Fruit fly (Drosophila melanogaster) whole organism, prepupa: ENCODE results near the gene CG42752.

Source experiments
- CG10631 ChIP-seq: fragments of 200-800 bp; sonication (Bioruptor generic); optimal IDR thresholded peaks from 2 replicates; lab custom pipeline; 2016; ENCODE audit warnings: missing biosample characterization, missing genetic modification characterization
- CG11762 ChIP-seq: fragments of 200-800 bp; sonication (Bioruptor generic); optimal IDR thresholded peaks from 3 replicates; lab custom pipeline; 2016; ENCODE audit warnings: missing biosample characterization, missing genetic modification characterization; ENCODE audit not compliant: insufficient read depth
- CG11902 ChIP-seq: fragments of 200-800 bp; sonication (Bioruptor generic); optimal IDR thresholded peaks from 3 replicates; lab custom pipeline; 2016; ENCODE audit warnings: missing biosample characterization, missing genetic modification characterization
- CG15336 ChIP-seq: fragments of 200-800 bp; sonication (Bioruptor generic); IDR thresholded peaks from 2 replicates; pipeline ENCODE4 v1.3.6; 2022; ENCODE audit warnings: missing biosample characterization, missing genetic modification characterization
- CG1621 ChIP-seq: fragments of 200-800 bp; sonication (Bioruptor generic); optimal IDR thresholded peaks from 3 replicates; lab custom pipeline; 2018; ENCODE audit warnings: missing biosample characterization, mild to moderate bottlenecking, missing genetic modification characterization
- CG31627 ChIP-seq: fragments of 200-800 bp; sonication (Bioruptor generic); optimal IDR thresholded peaks from 3 replicates; lab custom pipeline; 2016; ENCODE audit warnings: missing biosample characterization, missing genetic modification characterization
- CG32006 ChIP-seq: fragments of 200-800 bp; sonication (Bioruptor generic); optimal IDR thresholded peaks from 3 replicates; lab custom pipeline; 2017; ENCODE audit warnings: missing biosample characterization, mild to moderate bottlenecking, missing genetic modification characterization
- CG34406 ChIP-seq: fragments of 200-800 bp; sonication (Bioruptor generic); optimal IDR thresholded peaks from 3 replicates; lab custom pipeline; 2016; ENCODE audit warnings: missing biosample characterization, missing genetic modification characterization
- CG3919 ChIP-seq: fragments of 200-800 bp; sonication (Bioruptor generic); optimal IDR thresholded peaks from 3 replicates; lab custom pipeline; 2016; ENCODE audit warnings: missing biosample characterization, missing genetic modification characterization
- CG4318 ChIP-seq: fragments of 200-800 bp; sonication (Bioruptor generic); optimal IDR thresholded peaks from 3 replicates; lab custom pipeline; 2017; ENCODE audit warnings: missing biosample characterization, mild to moderate bottlenecking, missing genetic modification characterization
- CG6163 ChIP-seq: fragments of 200-800 bp; sonication (Bioruptor generic); IDR thresholded peaks from 3 replicates; pipeline ENCODE4 v1.3.6; 2022; ENCODE audit warnings: missing biosample characterization, missing genetic modification characterization
- CG6276 ChIP-seq: fragments of 200-800 bp; sonication (Bioruptor generic); optimal IDR thresholded peaks from 2 replicates; lab custom pipeline; 2017; ENCODE audit warnings: missing biosample characterization, mild to moderate bottlenecking, missing genetic modification characterization
- CG6792 ChIP-seq: fragments of 200-800 bp; sonication (Bioruptor generic); optimal IDR thresholded peaks from 3 replicates; lab custom pipeline; 2016; ENCODE audit warnings: missing biosample characterization, missing genetic modification characterization
- CG8119 ChIP-seq: fragments of 200-800 bp; sonication (Bioruptor generic); IDR thresholded peaks from 3 replicates; pipeline ENCODE4 v1.3.6; 2022; ENCODE audit warnings: missing biosample characterization, missing genetic modification characterization
- CG9139 ChIP-seq: fragments of 200-800 bp; sonication (Bioruptor generic); optimal IDR thresholded peaks from 3 replicates; lab custom pipeline; 2017; ENCODE audit warnings: missing biosample characterization, mild to moderate bottlenecking, missing genetic modification characterization
- Eip75B ChIP-seq: fragments of 200-800 bp; sonication (Bioruptor generic); optimal IDR thresholded peaks from 3 replicates; lab custom pipeline; 2016; ENCODE audit warnings: missing biosample characterization, missing genetic modification characterization
- Eip78C ChIP-seq: fragments of 200-800 bp; sonication (Bioruptor generic); peaks from one replicate; lab custom pipeline; 2016; ENCODE audit warnings: missing biosample characterization, missing genetic modification characterization
- Ets21C ChIP-seq: fragments of 200-800 bp; sonication (Bioruptor generic); optimal IDR thresholded peaks from 3 replicates; lab custom pipeline; 2016; ENCODE audit warnings: missing biosample characterization, missing genetic modification characterization
- Ets96B ChIP-seq: fragments of 200-800 bp; optimal IDR thresholded peaks from 2 replicates; lab custom pipeline; 2019; ENCODE audit warnings: missing biosample characterization, mild to moderate bottlenecking, missing genetic modification characterization, moderate library complexity
- Hr38 ChIP-seq: sonication (Bioruptor generic); optimal IDR thresholded peaks from 2 replicates; lab custom pipeline; 2016; ENCODE audit warnings: missing biosample characterization, missing genetic modification characterization
- Hr39 ChIP-seq: fragments of 200-800 bp; sonication (Bioruptor generic); optimal IDR thresholded peaks from 2 replicates; lab custom pipeline; 2016; ENCODE audit warnings: missing biosample characterization, missing genetic modification characterization
- Hr4 ChIP-seq: fragments of 200-800 bp; sonication (Bioruptor generic); optimal IDR thresholded peaks from 3 replicates; lab custom pipeline; 2016; ENCODE audit warnings: missing biosample characterization, missing genetic modification characterization
- Lpt ChIP-seq: fragments of 200-800 bp; sonication (Bioruptor generic); optimal IDR thresholded peaks from 3 replicates; lab custom pipeline; 2016; ENCODE audit warnings: missing biosample characterization, missing genetic modification characterization
- Met ChIP-seq: fragments of 200-800 bp; sonication (Bioruptor generic); optimal IDR thresholded peaks from 3 replicates; lab custom pipeline; 2016; ENCODE audit warnings: missing biosample characterization, missing genetic modification characterization
- OdsH ChIP-seq: fragments of 200-800 bp; sonication (Bioruptor generic); optimal IDR thresholded peaks from 3 replicates; lab custom pipeline; 2016; ENCODE audit warnings: missing biosample characterization, missing genetic modification characterization
- Smox ChIP-seq: fragments of 200-800 bp; sonication (Bioruptor generic); optimal IDR thresholded peaks from 3 replicates; lab custom pipeline; 2016; ENCODE audit warnings: missing biosample characterization, missing genetic modification characterization
- Sox14 ChIP-seq: fragments of 200-800 bp; sonication (Bioruptor generic); optimal IDR thresholded peaks from 3 replicates; lab custom pipeline; 2016; ENCODE audit warnings: missing biosample characterization, missing genetic modification characterization
- Sox15 ChIP-seq: fragments of 200-800 bp; sonication (Bioruptor generic); optimal IDR thresholded peaks from 3 replicates; lab custom pipeline; 2016; ENCODE audit warnings: missing biosample characterization, missing genetic modification characterization
- achi ChIP-seq: fragments of 200-800 bp; sonication (Bioruptor generic); optimal IDR thresholded peaks from 3 replicates; lab custom pipeline; 2016; ENCODE audit warnings: missing biosample characterization, missing genetic modification characterization
- acj6 ChIP-seq: fragments of 200-800 bp; sonication (Bioruptor generic); optimal IDR thresholded peaks from 3 replicates; lab custom pipeline; 2016; ENCODE audit warnings: missing biosample characterization, missing genetic modification characterization
- dac ChIP-seq: fragments of 200-800 bp; sonication (Bioruptor generic); optimal IDR thresholded peaks from 2 replicates; lab custom pipeline; 2017; ENCODE audit warnings: missing biosample characterization, mild to moderate bottlenecking, missing genetic modification characterization
- dsx ChIP-seq: fragments of 200-800 bp; optimal IDR thresholded peaks from 3 replicates; lab custom pipeline; 2019; ENCODE audit warnings: missing biosample characterization, mild to moderate bottlenecking, missing genetic modification characterization, moderate library complexity; ENCODE audit not compliant: poor library complexity, severe bottlenecking
- eg ChIP-seq: fragments of 200-800 bp; sonication (Bioruptor generic); IDR thresholded peaks from 3 replicates; pipeline ENCODE4 v1.3.6; 2022; ENCODE audit warnings: missing biosample characterization, missing genetic modification characterization
- fd59A ChIP-seq: fragments of 200-800 bp; sonication (Bioruptor generic); optimal IDR thresholded peaks from 2 replicates; lab custom pipeline; 2017; ENCODE audit warnings: missing biosample characterization, mild to moderate bottlenecking, missing genetic modification characterization, missing genetic modification reagents
- fd85E ChIP-seq: fragments of 200-800 bp; sonication (Bioruptor generic); optimal IDR thresholded peaks from 3 replicates; lab custom pipeline; 2016; ENCODE audit warnings: missing biosample characterization, missing genetic modification characterization
- fkh ChIP-seq: fragments of 200-800 bp; sonication (Bioruptor generic); optimal IDR thresholded peaks from 3 replicates; lab custom pipeline; 2017; ENCODE audit warnings: missing biosample characterization, mild to moderate bottlenecking, missing genetic modification characterization, moderate library complexity
- lz ChIP-seq: fragments of 200-800 bp; sonication (Bioruptor generic); optimal IDR thresholded peaks from 3 replicates; lab custom pipeline; 2016; ENCODE audit warnings: missing biosample characterization, missing genetic modification characterization
- net ChIP-seq: fragments of 200-800 bp; sonication (Bioruptor generic); optimal IDR thresholded peaks from 3 replicates; lab custom pipeline; 2016; ENCODE audit warnings: missing biosample characterization, missing genetic modification characterization
- pdm3 ChIP-seq: fragments of 200-800 bp; sonication (Bioruptor generic); optimal IDR thresholded peaks from 3 replicates; lab custom pipeline; 2016; ENCODE audit warnings: missing biosample characterization, missing genetic modification characterization
- salr ChIP-seq, 2 experiments: fragments of 200-800 bp; sonication (Bioruptor generic); optimal IDR thresholded peaks; 3 replicates each; lab custom pipeline; 2016 to 2018; ENCODE audit warnings: missing biosample characterization in 2 of 2, missing genetic modification characterization in 2 of 2, mild to moderate bottlenecking in 1 of 2
- spab ChIP-seq: fragments of 200-800 bp; sonication (Bioruptor generic); optimal IDR thresholded peaks from 2 replicates; lab custom pipeline; 2017; ENCODE audit warnings: missing biosample characterization, mild to moderate bottlenecking, missing genetic modification characterization, missing genetic modification reagents
- ss ChIP-seq, 2 experiments: fragments of 200-800 bp; sonication (Bioruptor generic); optimal IDR thresholded peaks; 2 replicates in 1 of 2; 3 replicates in 1 of 2; lab custom pipeline; 2017 to 2018; ENCODE audit warnings: mild to moderate bottlenecking in 2 of 2, missing biosample characterization in 2 of 2, missing genetic modification characterization in 2 of 2, moderate library complexity in 1 of 2
- vri ChIP-seq: fragments of 200-800 bp; sonication (Bioruptor generic); optimal IDR thresholded peaks from 3 replicates; lab custom pipeline; 2016; ENCODE audit warnings: missing biosample characterization, mild to moderate bottlenecking, missing genetic modification characterization

The CG42752 gene

DNA sequence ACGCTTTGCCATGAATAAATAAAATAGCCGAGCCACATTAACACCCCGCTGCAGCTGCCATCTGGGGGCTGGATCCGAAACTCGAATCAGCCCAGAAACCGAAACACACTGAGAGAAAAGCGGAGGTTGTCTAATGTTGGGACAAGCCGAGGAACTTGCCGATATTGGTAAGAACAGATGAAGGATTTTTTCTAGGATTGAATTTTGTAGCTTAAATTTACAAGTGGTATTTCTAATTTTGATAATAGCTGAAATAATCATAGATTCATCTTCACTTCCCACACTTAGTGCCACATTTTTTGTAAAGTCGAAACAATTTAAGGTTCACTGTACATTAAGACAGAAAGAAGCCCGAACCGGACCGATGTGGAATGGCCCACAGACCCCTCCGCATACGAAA lies 12.1 kb upstream of the CG42752 start (continued):
- TF ChIP-seq fd59A: peak; percentile 20
- no peak for TF ChIP-seq fd85E (GFP tag; lab: Kevin White, UChicago)
- no peak for TF ChIP-seq CG6792 (GFP tag; lab: Kevin White, UChicago)
- no peak for TF ChIP-seq CG34406 (GFP tag; lab: Kevin White, UChicago)
- peak; percentile 59 for TF ChIP-seq CG10631 (GFP tag; lab: Kevin White, UChicago)
- peak; percentile 31 for TF ChIP-seq CG3919 (GFP tag; lab: Kevin White, UChicago)
- TF ChIP-seq CG11902: no peak
- peak; percentile 33 for TF ChIP-seq acj6 (GFP tag; lab: Kevin White, UChicago)
- peak; percentile 69 for TF ChIP-seq CG4318 (GFP tag; lab: Kevin White, UChicago)
- TF ChIP-seq ss (GFP tag; optimal IDR thresholded peaks at IDR 0.05; lab: Kevin White, UChicago): no peak
- TF ChIP-seq OdsH (GFP tag; lab: Kevin White, UChicago): peak; percentile 49
- TF ChIP-seq CG6276: peak; percentile 72

DNA sequence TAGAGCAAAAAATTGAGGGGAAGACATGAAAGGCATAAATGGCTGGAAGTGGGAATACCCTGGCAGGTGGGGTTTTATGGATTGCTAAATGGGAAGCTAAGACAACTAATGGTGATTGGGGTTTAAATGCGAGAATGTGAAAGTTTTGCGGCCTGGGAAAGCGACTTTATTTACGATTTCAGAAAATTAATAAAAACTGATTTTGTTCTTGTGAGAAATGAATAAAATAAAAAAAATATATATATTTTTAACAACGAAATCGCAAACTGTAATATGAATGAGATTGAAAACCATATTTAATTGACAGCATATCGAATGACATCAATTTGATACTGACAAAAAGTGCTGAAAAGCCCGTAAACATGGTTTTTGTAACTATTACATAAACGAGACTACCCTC lies 11.4 kb upstream of the CG42752 start:
- TF ChIP-seq Smox (GFP tag; lab: Kevin White, UChicago) (no peak), ss (GFP tag; optimal IDR thresholded peaks at IDR 0.05; lab: Kevin White, UChicago) (no peak), pdm3 (GFP tag; lab: Kevin White, UChicago) (no peak), Sox15 (GFP tag; lab: Kevin White, UChicago) (no peak), CG6276 (peak; percentile 31), CG11762 (no peak), CG32006 (peak; percentile 74), achi (no peak), salr (GFP tag; optimal IDR thresholded peaks at IDR 0.05; lab: Kevin White, UChicago) (peak in 1 of 2 experiments; percentile 37), Hr39 (no peak), Ets96B (tag; lab: Kevin White, UChicago) (no peak), dsx (no peak), Met (GFP tag; lab: Kevin White, UChicago) (no peak), dac (peak; percentile 44), CG31627 (GFP tag; lab: Kevin White, UChicago) (no peak), Ets21C (no peak), CG4318 (GFP tag; lab: Kevin White, UChicago) (peak; percentile 71), CG9139 (no peak), acj6 (GFP tag; lab: Kevin White, UChicago) (no peak), spab (GFP tag; lab: Kevin White, UChicago) (no peak), net (GFP tag; lab: Kevin White, UChicago) (no peak), Eip78C (GFP tag; lab: Kevin White, UChicago) (no peak), Lpt (GFP tag; lab: Kevin White, UChicago) (no peak), fkh (GFP tag; lab: Kevin White, UChicago) (no peak), Hr4 (GFP tag; lab: Kevin White, UChicago) (peak; percentile 44), Eip75B (GFP tag; lab: Kevin White, UChicago) (no peak), vri (no peak), fd59A (no peak), CG11902 (no peak)
- TF ChIP-seq, all 60 proteins: peak for 6

DNA sequence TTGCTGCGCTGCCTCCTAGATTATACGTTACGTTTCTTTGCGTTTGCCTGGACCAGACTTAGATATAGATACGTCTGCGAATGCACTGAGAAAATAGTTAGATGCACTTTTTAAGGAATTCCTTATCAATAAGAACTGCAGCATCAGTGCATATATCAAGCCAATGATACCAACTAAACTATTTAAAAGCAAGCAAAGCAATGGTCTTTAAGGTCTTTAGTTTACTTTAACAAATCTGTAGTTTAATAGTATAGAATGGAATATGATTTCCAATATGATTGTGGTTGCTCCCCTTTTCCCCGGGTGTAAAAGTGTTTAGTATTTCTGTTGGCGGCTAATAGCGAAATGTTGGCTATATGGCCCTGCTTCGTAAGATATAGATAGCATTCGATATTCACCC lies 6.8 kb upstream of the CG42752 start:
- TF ChIP-seq net (GFP tag; lab: Kevin White, UChicago) (peak; percentile 2), CG3919 (GFP tag; lab: Kevin White, UChicago) (peak; percentile 14), Hr4 (GFP tag; lab: Kevin White, UChicago) (peak; percentile 38), CG6163 (peak; percentile 45; the same call in 2 of the 3 replicates), Ets96B (tag; lab: Kevin White, UChicago) (no peak), lz (no peak), Lpt (GFP tag; lab: Kevin White, UChicago) (no peak), CG9139 (no peak), Sox14 (GFP tag; lab: Kevin White, UChicago) (no peak), eg (peak; percentile 55; the same call in 1 of the 3 replicates), Hr39 (no peak), CG6276 (peak; percentile 65), CG1621 (tag; lab: Kevin White, UChicago) (no peak), CG4318 (GFP tag; lab: Kevin White, UChicago) (peak; percentile 15), Eip78C (GFP tag; lab: Kevin White, UChicago) (peak; percentile 33), CG15336 (GFP tag; lab: Robert Waterston, UW) (peak; percentile 46), achi (peak; percentile 20), CG32006 (peak; percentile 65), OdsH (GFP tag; lab: Kevin White, UChicago) (peak; percentile 8), Hr38 (GFP tag; lab: Kevin White, UChicago) (no peak), CG31627 (GFP tag; lab: Kevin White, UChicago) (no peak), CG8119 (GFP tag; lab: Robert Waterston, UW) (peak; percentile 49), CG10631 (GFP tag; lab: Kevin White, UChicago) (no peak)
